1 fruit fly cellular context compared by ENCODE assay signal in genomic region chr3L:2825377-2825776, dm6.
TF ChIP-seq lines count a peak whose summit lies in the region.

No protein-coding gene starts in this region.

TF ChIP-seq in whole organism, embryonic, 481 proteins besides CTCF, POLR2A, EP300 and RAD21 (continued from another document and continues in another):
- no peak for TF ChIP-seq CG10321 (GFP tag; IDR thresholded peaks at IDR 0.05; lab: Robert Waterston, UW)
- no peak for TF ChIP-seq CkIIα-i1 (GFP tag; IDR thresholded peaks at IDR 0.05; lab: Robert Waterston, UW)
- no peak for TF ChIP-seq trh (GFP tag; optimal IDR thresholded peaks at IDR 0.05; lab: Kevin White, UChicago)
- no peak for TF ChIP-seq sr (GFP tag; IDR thresholded peaks at IDR 0.05; lab: Robert Waterston, UW)
- TF ChIP-seq CG14965 (GFP tag; optimal IDR thresholded peaks at IDR 0.05; lab: Kevin White, UChicago; ENCODE audit: borderline replicate concordance): no peak
- TF ChIP-seq Dbx (GFP tag; IDR thresholded peaks at IDR 0.05; lab: Robert Waterston, UW): no peak
- no peak for TF ChIP-seq gsb (GFP tag; IDR thresholded peaks at IDR 0.05; lab: Robert Waterston, UW)
- no peak for TF ChIP-seq jumu (GFP tag; optimal IDR thresholded peaks at IDR 0.05; lab: Kevin White, UChicago)
- no peak for TF ChIP-seq ac (GFP tag; optimal IDR thresholded peaks at IDR 0.05; lab: Kevin White, UChicago)
- no peak for TF ChIP-seq CG3726 (GFP tag; IDR thresholded peaks at IDR 0.05; lab: Robert Waterston, UW)
- TF ChIP-seq YL-1 (GFP tag; optimal IDR thresholded peaks at IDR 0.05; lab: Kevin White, UChicago): no peak
- TF ChIP-seq pb (GFP tag; optimal IDR thresholded peaks at IDR 0.05; lab: Kevin White, UChicago): no peak
- peak; percentile 59 for TF ChIP-seq CG13894 (tag; optimal IDR thresholded peaks at IDR 0.05; lab: Kevin White, UChicago)
- TF ChIP-seq CG3995 (GFP tag; optimal IDR thresholded peaks at IDR 0.05; lab: Kevin White, UChicago): no peak
- TF ChIP-seq CG31388 (GFP tag; optimal IDR thresholded peaks at IDR 0.05; lab: Kevin White, UChicago): no peak
- TF ChIP-seq CG10565 (GFP tag; optimal IDR thresholded peaks at IDR 0.05; lab: Kevin White, UChicago): no peak
- TF ChIP-seq CG8281 (tag; optimal IDR thresholded peaks at IDR 0.05; lab: Kevin White, UChicago): peak; percentile 38
- no peak for TF ChIP-seq NC2β (GFP tag; optimal IDR thresholded peaks at IDR 0.05; lab: Kevin White, UChicago)
- peak; percentile 91 for TF ChIP-seq CG18599 (GFP tag; optimal IDR thresholded peaks at IDR 0.05; lab: Kevin White, UChicago)
- TF ChIP-seq exex (tag; optimal IDR thresholded peaks at IDR 0.05; lab: Kevin White, UChicago): peak; percentile 30
- TF ChIP-seq onecut (GFP tag; IDR thresholded peaks at IDR 0.05; lab: Robert Waterston, UW): peak; percentile 48; the same call in 1 of the 2 replicates
- no peak for TF ChIP-seq Sry-β (GFP tag; optimal IDR thresholded peaks at IDR 0.05; lab: Kevin White, UChicago)
- TF ChIP-seq Bdp1 (GFP tag; optimal IDR thresholded peaks at IDR 0.05; lab: Kevin White, UChicago): no peak
- peak; percentile 22 for TF ChIP-seq Nf-YB (GFP tag; optimal IDR thresholded peaks at IDR 0.05; lab: Kevin White, UChicago)
- no peak for TF ChIP-seq CG10462 (GFP tag; optimal IDR thresholded peaks at IDR 0.05; lab: Kevin White, UChicago)
- no peak for TF ChIP-seq hkb (optimal IDR thresholded peaks at IDR 0.05; lab: Kevin White, UChicago)
- peak; percentile 69 for TF ChIP-seq hkb (GFP tag; IDR thresholded peaks at IDR 0.05; lab: Robert Waterston, UW)
- no peak for TF ChIP-seq NC2α (GFP tag; optimal IDR thresholded peaks at IDR 0.05; lab: Kevin White, UChicago)
- TF ChIP-seq Sry-δ (GFP tag; optimal IDR thresholded peaks at IDR 0.05; lab: Kevin White, UChicago): no peak
- TF ChIP-seq luna (GFP tag; optimal IDR thresholded peaks at IDR 0.05; lab: Kevin White, UChicago): no peak
- no peak for TF ChIP-seq CG6654 (GFP tag; optimal IDR thresholded peaks at IDR 0.05; lab: Kevin White, UChicago)
- TF ChIP-seq hth (optimal IDR thresholded peaks at IDR 0.05; lab: Kevin White, UChicago): no peak
- no peak for TF ChIP-seq sc (optimal IDR thresholded peaks at IDR 0.05; lab: Kevin White, UChicago)
- TF ChIP-seq sc (GFP tag; optimal IDR thresholded peaks at IDR 0.05; lab: Kevin White, UChicago): peak; percentile 40
- TF ChIP-seq fd64A (GFP tag; optimal IDR thresholded peaks at IDR 0.05; lab: Kevin White, UChicago): peak; percentile 15
- no peak for TF ChIP-seq tio (GFP tag; optimal IDR thresholded peaks at IDR 0.05; lab: Kevin White, UChicago)
- peak; percentile 67 for TF ChIP-seq Meics (GFP tag; optimal IDR thresholded peaks at IDR 0.05; lab: Kevin White, UChicago)
- no peak for TF ChIP-seq CG7271 (tag; optimal IDR thresholded peaks at IDR 0.05; lab: Kevin White, UChicago)
- no peak for TF ChIP-seq sima (GFP tag; optimal IDR thresholded peaks at IDR 0.05; lab: Kevin White, UChicago)
- peak; percentile 64 for TF ChIP-seq CG15269 (tag; optimal IDR thresholded peaks at IDR 0.05; lab: Kevin White, UChicago)
- no peak for TF ChIP-seq en (GFP tag; optimal IDR thresholded peaks at IDR 0.05; lab: Kevin White, UChicago)
- TF ChIP-seq CG11398 (GFP tag; optimal IDR thresholded peaks at IDR 0.05; lab: Kevin White, UChicago): no peak
- TF ChIP-seq Abd-B (GFP tag; optimal IDR thresholded peaks at IDR 0.05; lab: Kevin White, UChicago): peak; percentile 45
- TF ChIP-seq CG1792 (GFP tag; optimal IDR thresholded peaks at IDR 0.05; lab: Kevin White, UChicago): no peak
- no peak for TF ChIP-seq CG10274 (GFP tag; optimal IDR thresholded peaks at IDR 0.05; lab: Kevin White, UChicago)
- TF ChIP-seq sug (tag; optimal IDR thresholded peaks at IDR 0.05; lab: Kevin White, UChicago): peak; percentile 15
- TF ChIP-seq bsh (GFP tag; optimal IDR thresholded peaks at IDR 0.05; lab: Kevin White, UChicago): peak in 1 of 2 experiments; percentile 84
- TF ChIP-seq ERR (GFP tag; optimal IDR thresholded peaks at IDR 0.05; lab: Kevin White, UChicago): no peak
- TF ChIP-seq Rfx (GFP tag; IDR thresholded peaks at IDR 0.05; lab: Robert Waterston, UW): peak; percentile 45
- peak; percentile 53 for TF ChIP-seq CG17361 (GFP tag; IDR thresholded peaks at IDR 0.05; lab: Robert Waterston, UW)
- TF ChIP-seq CoRest (tag; optimal IDR thresholded peaks at IDR 0.05; lab: Kevin White, UChicago): peak; percentile 69
- no peak for TF ChIP-seq Dref (GFP tag; IDR thresholded peaks at IDR 0.05; lab: Robert Waterston, UW)
- TF ChIP-seq maf-S (GFP tag; optimal IDR thresholded peaks at IDR 0.05; lab: Kevin White, UChicago): no peak
- no peak for TF ChIP-seq CG34224 (GFP tag; IDR thresholded peaks at IDR 0.05; lab: Robert Waterston, UW; ENCODE audit: partially characterized antibody)
- no peak for TF ChIP-seq CG8359 (GFP tag; optimal IDR thresholded peaks at IDR 0.05; lab: Kevin White, UChicago; ENCODE audit: borderline replicate concordance)
- peak; percentile 1 for TF ChIP-seq HLH54F (GFP tag; optimal IDR thresholded peaks at IDR 0.05; lab: Kevin White, UChicago)
- TF ChIP-seq CG7987 (GFP tag; optimal IDR thresholded peaks at IDR 0.05; lab: Kevin White, UChicago): no peak
- peak; percentile 15 for TF ChIP-seq kay (GFP tag; optimal IDR thresholded peaks at IDR 0.05; lab: Kevin White, UChicago)
- peak; percentile 56 for TF ChIP-seq CG2875 (GFP tag; optimal IDR thresholded peaks at IDR 0.05; lab: Kevin White, UChicago)
- TF ChIP-seq CG4707 (GFP tag; optimal IDR thresholded peaks at IDR 0.05; lab: Kevin White, UChicago): peak; percentile 45
- TF ChIP-seq amos (GFP tag; IDR thresholded peaks at IDR 0.05; lab: Robert Waterston, UW; ENCODE audit: partially characterized antibody): no peak
- no peak for TF ChIP-seq Nf-YA (GFP tag; IDR thresholded peaks at IDR 0.05; lab: Robert Waterston, UW)
- no peak for TF ChIP-seq CG17802 (tag; optimal IDR thresholded peaks at IDR 0.05; lab: Kevin White, UChicago)
- no peak for TF ChIP-seq al (GFP tag; IDR thresholded peaks at IDR 0.05; lab: Robert Waterston, UW)
- no peak for TF ChIP-seq fd102C (GFP tag; optimal IDR thresholded peaks at IDR 0.05; lab: Kevin White, UChicago)
- TF ChIP-seq CG8478 (optimal IDR thresholded peaks at IDR 0.05; lab: Kevin White, UChicago): no peak
- peak; percentile 56 for TF ChIP-seq CG6813 (GFP tag; optimal IDR thresholded peaks at IDR 0.05; lab: Kevin White, UChicago)
- peak; percentile 65 for TF ChIP-seq CG8388 (GFP tag; optimal IDR thresholded peaks at IDR 0.05; lab: Kevin White, UChicago)
- no peak for TF ChIP-seq CG11696 (GFP tag; IDR thresholded peaks at IDR 0.05; lab: Robert Waterston, UW)
- peak; percentile 6 for TF ChIP-seq jing (GFP tag; optimal IDR thresholded peaks at IDR 0.05; lab: Kevin White, UChicago)
- TF ChIP-seq CG13775 (GFP tag; optimal IDR thresholded peaks at IDR 0.05; lab: Kevin White, UChicago): no peak
- no peak for TF ChIP-seq CG18764 (GFP tag; optimal IDR thresholded peaks at IDR 0.05; lab: Kevin White, UChicago)
- peak; percentile 37 for TF ChIP-seq oc (tag; optimal IDR thresholded peaks at IDR 0.05; lab: Kevin White, UChicago)
- peak; percentile 71 for TF ChIP-seq Sox102F (GFP tag; optimal IDR thresholded peaks at IDR 0.05; lab: Kevin White, UChicago)
- TF ChIP-seq CG11723 (GFP tag; optimal IDR thresholded peaks at IDR 0.05; lab: Kevin White, UChicago): peak; percentile 2
- TF ChIP-seq CG10431 (GFP tag; optimal IDR thresholded peaks at IDR 0.05; lab: Kevin White, UChicago): no peak
- no peak for TF ChIP-seq mirr (GFP tag; optimal IDR thresholded peaks at IDR 0.05; lab: Kevin White, UChicago)
- TF ChIP-seq eve (GFP tag; optimal IDR thresholded peaks at IDR 0.05; lab: Kevin White, UChicago): peak in 1 of 2 experiments; percentile 84
- 0 out of 2 replicates have a peak, but pooled peaks have one; percentile 18 for TF ChIP-seq ranshi (GFP tag; IDR thresholded peaks at IDR 0.05; lab: Robert Waterston, UW)
- no peak for TF ChIP-seq chm (GFP tag; IDR thresholded peaks at IDR 0.05; lab: Robert Waterston, UW)
- peak; percentile 43 for TF ChIP-seq CG34376 (GFP tag; optimal IDR thresholded peaks at IDR 0.05; lab: Kevin White, UChicago)
- TF ChIP-seq crc (GFP tag; optimal IDR thresholded peaks at IDR 0.05; lab: Kevin White, UChicago): no peak
- peak; percentile 45 for TF ChIP-seq HmgZ (tag; optimal IDR thresholded peaks at IDR 0.05; lab: Kevin White, UChicago)
- no peak for TF ChIP-seq Lpt (GFP tag; optimal IDR thresholded peaks at IDR 0.05; lab: Kevin White, UChicago)
- peak; percentile 45 for TF ChIP-seq org-1 (GFP tag; optimal IDR thresholded peaks at IDR 0.05; lab: Kevin White, UChicago)
- TF ChIP-seq sisA (GFP tag; IDR thresholded peaks at IDR 0.05; lab: Robert Waterston, UW): peak; percentile 58
- no peak for TF ChIP-seq hbn (GFP tag; IDR thresholded peaks at IDR 0.05; lab: Robert Waterston, UW; ENCODE audit: partially characterized antibody)
- no peak for TF ChIP-seq Dfd (GFP tag; optimal IDR thresholded peaks at IDR 0.05; lab: Kevin White, UChicago)
- TF ChIP-seq CG7786 (GFP tag; optimal IDR thresholded peaks at IDR 0.05; lab: Kevin White, UChicago): no peak
- TF ChIP-seq Fer2 (tag; optimal IDR thresholded peaks at IDR 0.05; lab: Kevin White, UChicago): no peak
- TF ChIP-seq CG15601 (tag; optimal IDR thresholded peaks at IDR 0.05; lab: Kevin White, UChicago): peak; percentile 75
- peak; percentile 30 for TF ChIP-seq CG10209 (GFP tag; optimal IDR thresholded peaks at IDR 0.05; lab: Kevin White, UChicago)
- TF ChIP-seq Doc2 (GFP tag; IDR thresholded peaks at IDR 0.05; lab: Robert Waterston, UW): no peak
- no peak for TF ChIP-seq eyg (GFP tag; optimal IDR thresholded peaks at IDR 0.05; lab: Kevin White, UChicago)
- peak; percentile 40 for TF ChIP-seq CG4328 (GFP tag; optimal IDR thresholded peaks at IDR 0.05; lab: Kevin White, UChicago)
- peak; percentile 74 for TF ChIP-seq row (GFP tag; IDR thresholded peaks at IDR 0.05; lab: Robert Waterston, UW)
- TF ChIP-seq kah (GFP tag; optimal IDR thresholded peaks at IDR 0.05; lab: Kevin White, UChicago): peak; percentile 22
- no peak for TF ChIP-seq Hsf (GFP tag; optimal IDR thresholded peaks at IDR 0.05; lab: Kevin White, UChicago)
- TF ChIP-seq tll (GFP tag; optimal IDR thresholded peaks at IDR 0.05; lab: Kevin White, UChicago): no peak
- TF ChIP-seq Ets97D (GFP tag; optimal IDR thresholded peaks at IDR 0.05; lab: Kevin White, UChicago): no peak
- TF ChIP-seq CG1647 (GFP tag; optimal IDR thresholded peaks at IDR 0.05; lab: Kevin White, UChicago): no peak
- TF ChIP-seq D19A (tag; optimal IDR thresholded peaks at IDR 0.05; lab: Kevin White, UChicago): peak; percentile 63
- TF ChIP-seq run (tag; optimal IDR thresholded peaks at IDR 0.05; lab: Kevin White, UChicago): peak; percentile 62
- peak; percentile 39; the same call in 1 of the 2 replicates for TF ChIP-seq danr (GFP tag; IDR thresholded peaks at IDR 0.05; lab: Robert Waterston, UW)
- no peak for TF ChIP-seq CG34422 (GFP tag; IDR thresholded peaks at IDR 0.05; lab: Robert Waterston, UW)
- no peak for TF ChIP-seq ap (GFP tag; IDR thresholded peaks at IDR 0.05; lab: Robert Waterston, UW)
- TF ChIP-seq Hr51 (GFP tag; optimal IDR thresholded peaks at IDR 0.05; lab: Kevin White, UChicago): peak; percentile 11 to 72
- peak; percentile 32 for TF ChIP-seq CG9727 (GFP tag; optimal IDR thresholded peaks at IDR 0.05; lab: Kevin White, UChicago)
- peak; percentile 18 for TF ChIP-seq CG31365 (tag; optimal IDR thresholded peaks at IDR 0.05; lab: Kevin White, UChicago)
- no peak for TF ChIP-seq insv (GFP tag; optimal IDR thresholded peaks at IDR 0.05; lab: Kevin White, UChicago)
- no peak for TF ChIP-seq HmgD (GFP tag; optimal IDR thresholded peaks at IDR 0.05; lab: Kevin White, UChicago)
- TF ChIP-seq CG9876 (GFP tag; optimal IDR thresholded peaks at IDR 0.05; lab: Kevin White, UChicago): no peak
- no peak for TF ChIP-seq emc (GFP tag; optimal IDR thresholded peaks at IDR 0.05; lab: Kevin White, UChicago)
- no peak for TF ChIP-seq crol (GFP tag; IDR thresholded peaks at IDR 0.05; lab: Robert Waterston, UW)
- peak; percentile 89 for TF ChIP-seq Ets65A (GFP tag; lab: Kevin White, UChicago)
- TF ChIP-seq CG18619 (GFP tag; optimal IDR thresholded peaks at IDR 0.05; lab: Kevin White, UChicago): peak; percentile 23
- TF ChIP-seq CG13296 (GFP tag; optimal IDR thresholded peaks at IDR 0.05; lab: Kevin White, UChicago): peak; percentile 61
- TF ChIP-seq cad (GFP tag; optimal IDR thresholded peaks at IDR 0.05; lab: Kevin White, UChicago): no peak
- TF ChIP-seq E2f1 (GFP tag; IDR thresholded peaks at IDR 0.05; lab: Robert Waterston, UW): 0 out of 2 replicates have a peak, but pooled peaks have one; percentile 29
- TF ChIP-seq CG3281 (GFP tag; optimal IDR thresholded peaks at IDR 0.05; lab: Kevin White, UChicago): peak; percentile 65
- TF ChIP-seq CG10147 (GFP tag; optimal IDR thresholded peaks at IDR 0.05; lab: Kevin White, UChicago): peak; percentile 50
- TF ChIP-seq CG11560 (tag; IDR thresholded peaks at IDR 0.05; lab: Robert Waterston, UW): no peak
- peak; percentile 39 to 52 for TF ChIP-seq dpn (GFP tag; optimal IDR thresholded peaks at IDR 0.05; lab: Kevin White, UChicago)
- TF ChIP-seq CG11247 (GFP tag; IDR thresholded peaks at IDR 0.05; lab: Robert Waterston, UW): no peak
- TF ChIP-seq CG11504 (tag; optimal IDR thresholded peaks at IDR 0.05; lab: Kevin White, UChicago): peak; percentile 77
- peak; percentile 52 for TF ChIP-seq CG6689 (GFP tag; IDR thresholded peaks at IDR 0.05; lab: Robert Waterston, UW)
- peak; percentile 44 for TF ChIP-seq Sox100B (GFP tag; optimal IDR thresholded peaks at IDR 0.05; lab: Kevin White, UChicago)
- peak; percentile 48 for TF ChIP-seq az2 (GFP tag; optimal IDR thresholded peaks at IDR 0.05; lab: Kevin White, UChicago)
- TF ChIP-seq ftz-f1 (GFP tag; optimal IDR thresholded peaks at IDR 0.05; lab: Kevin White, UChicago): no peak
- TF ChIP-seq Hmr (GFP tag; optimal IDR thresholded peaks at IDR 0.05; lab: Kevin White, UChicago): peak; percentile 67
- TF ChIP-seq Scr (GFP tag; IDR thresholded peaks at IDR 0.05; lab: Robert Waterston, UW; ENCODE audit: partially characterized antibody): no peak
- TF ChIP-seq Antp (GFP tag; optimal IDR thresholded peaks at IDR 0.05; lab: Kevin White, UChicago): peak; percentile 19
- TF ChIP-seq her (GFP tag; optimal IDR thresholded peaks at IDR 0.05; lab: Kevin White, UChicago): no peak
- TF ChIP-seq bowl (GFP tag; IDR thresholded peaks at IDR 0.05; lab: Robert Waterston, UW): no peak
- peak; percentile 58 for TF ChIP-seq ind (GFP tag; optimal IDR thresholded peaks at IDR 0.05; lab: Kevin White, UChicago)
- peak; percentile 64 for TF ChIP-seq nerfin-1 (tag; optimal IDR thresholded peaks at IDR 0.05; lab: Kevin White, UChicago)
- TF ChIP-seq psq (GFP tag; optimal IDR thresholded peaks at IDR 0.05; lab: Kevin White, UChicago): no peak
